Worm (Caenorhabditis elegans): Measurements from ENCODE around the gene degl-2.

DNA sequence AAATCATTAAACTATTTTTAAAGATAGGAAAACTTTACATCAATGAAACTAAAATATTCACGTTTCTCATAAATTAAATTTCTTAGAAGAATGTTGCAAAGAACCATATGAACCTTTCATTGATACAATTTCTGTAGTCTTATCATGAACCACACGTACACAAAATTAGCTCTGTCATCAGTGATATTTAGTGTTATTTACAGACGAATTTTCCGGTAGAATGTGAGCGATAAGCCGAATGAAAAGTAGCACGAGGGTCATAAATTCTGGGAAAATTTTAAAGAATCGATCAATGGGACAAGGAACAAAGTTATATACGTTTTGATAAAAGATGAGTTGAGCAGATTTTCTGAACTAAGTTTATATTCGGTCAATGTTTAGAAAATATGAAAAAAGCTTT is 33.2 kb downstream of the degl-2 start:
- TF ChIP-seq nhr-28 (tag; optimal IDR thresholded peaks at IDR 0.05) = peak; percentile 95
- no peak for TF ChIP-seq aly-2 (tag; optimal IDR thresholded peaks at IDR 0.05)
- no peak for TF ChIP-seq egl-27 (tag; optimal IDR thresholded peaks at IDR 0.05)
- TF ChIP-seq ztf-7 (tag; optimal IDR thresholded peaks at IDR 0.05) = no peak
- TF ChIP-seq aha-1 (tag) = no peak
- no peak for TF ChIP-seq ceh-44 (GFP tag; IDR thresholded peaks at IDR 0.05)

Data from whole organism, L4 larva.